Fruit fly (Drosophila melanogaster): ENCODE results near the gene MtnD.

The MtnD gene

dm6 chr3R:20546662-20547620 lies 12.2 kb downstream of the MtnD start:
- no peak for TF ChIP-seq EcR (GFP tag; optimal IDR thresholded peaks at IDR 0.05)
- TF ChIP-seq Dll (optimal IDR thresholded peaks at IDR 0.05), result no peak
- no peak for TF ChIP-seq pan (optimal IDR thresholded peaks at IDR 0.05)
- TF ChIP-seq CG8478 (optimal IDR thresholded peaks at IDR 0.05), result no peak
- TF ChIP-seq usp (GFP tag; optimal IDR thresholded peaks at IDR 0.05), result no peak
- TF ChIP-seq psq (optimal IDR thresholded peaks at IDR 0.05), result no peak

- TF ChIP-seq Dll (optimal IDR thresholded peaks at IDR 0.05) (no peak), usp (GFP tag; optimal IDR thresholded peaks at IDR 0.05) (no peak), pan (optimal IDR thresholded peaks at IDR 0.05) (no peak), psq (optimal IDR thresholded peaks at IDR 0.05) (no peak), CG8478 (optimal IDR thresholded peaks at IDR 0.05) (no peak), EcR (GFP tag; optimal IDR thresholded peaks at IDR 0.05) (no peak)
These were observed 13.0 kb downstream of the MtnD start for dm6 chr3R:20547758-20548157.

- TF ChIP-seq usp (GFP tag; optimal IDR thresholded peaks at IDR 0.05) (no peak), CG8478 (optimal IDR thresholded peaks at IDR 0.05) (no peak), pan (optimal IDR thresholded peaks at IDR 0.05) (no peak), Dll (optimal IDR thresholded peaks at IDR 0.05) (no peak), EcR (GFP tag; optimal IDR thresholded peaks at IDR 0.05) (no peak), psq (optimal IDR thresholded peaks at IDR 0.05) (no peak)
These were observed 13.5 kb downstream of the MtnD start for dm6 chr3R:20548255-20548654.

dm6 chr3R:20549017-20549854 lies 14.5 kb downstream of the MtnD start:
- no peak for TF ChIP-seq EcR (GFP tag; optimal IDR thresholded peaks at IDR 0.05)
- no peak for TF ChIP-seq Dll (optimal IDR thresholded peaks at IDR 0.05)
- no peak for TF ChIP-seq usp (GFP tag; optimal IDR thresholded peaks at IDR 0.05)
- TF ChIP-seq pan (optimal IDR thresholded peaks at IDR 0.05), result no peak
- TF ChIP-seq CG8478 (optimal IDR thresholded peaks at IDR 0.05), result no peak
- TF ChIP-seq psq (optimal IDR thresholded peaks at IDR 0.05), result no peak

dm6 chr3R:20549855-20550603 lies 15.3 kb downstream of the MtnD start:
- TF ChIP-seq CG8478 (optimal IDR thresholded peaks at IDR 0.05), result no peak
- no peak for TF ChIP-seq usp (GFP tag; optimal IDR thresholded peaks at IDR 0.05)
- TF ChIP-seq pan (optimal IDR thresholded peaks at IDR 0.05), result no peak
- TF ChIP-seq EcR (GFP tag; optimal IDR thresholded peaks at IDR 0.05), result no peak
- no peak for TF ChIP-seq Dll (optimal IDR thresholded peaks at IDR 0.05)
- no peak for TF ChIP-seq psq (optimal IDR thresholded peaks at IDR 0.05)

dm6 chr3R:20550632-20551486 lies 16.1 kb downstream of the MtnD start:
- TF ChIP-seq EcR (GFP tag; optimal IDR thresholded peaks at IDR 0.05), result no peak
- no peak for TF ChIP-seq usp (GFP tag; optimal IDR thresholded peaks at IDR 0.05)
- TF ChIP-seq pan (optimal IDR thresholded peaks at IDR 0.05), result no peak
- no peak for TF ChIP-seq psq (optimal IDR thresholded peaks at IDR 0.05)
- TF ChIP-seq Dll (optimal IDR thresholded peaks at IDR 0.05), result no peak
- TF ChIP-seq CG8478 (optimal IDR thresholded peaks at IDR 0.05), result no peak

dm6 chr3R:20551487-20552079 lies 16.8 kb downstream of the MtnD start:
- TF ChIP-seq EcR (GFP tag; optimal IDR thresholded peaks at IDR 0.05) (no peak), pan (optimal IDR thresholded peaks at IDR 0.05) (no peak), CG8478 (optimal IDR thresholded peaks at IDR 0.05) (no peak), usp (GFP tag; optimal IDR thresholded peaks at IDR 0.05) (no peak), psq (optimal IDR thresholded peaks at IDR 0.05) (no peak), Dll (optimal IDR thresholded peaks at IDR 0.05) (no peak)

dm6 chr3R:20552093-20552492 lies 17.3 kb downstream of the MtnD start, which contains the start of gene Stat92E:
Gene Stat92E, minus strand, starts transcription at chr3R:20552311.
- TF ChIP-seq EcR (GFP tag; optimal IDR thresholded peaks at IDR 0.05) (no peak), usp (GFP tag; optimal IDR thresholded peaks at IDR 0.05) (no peak), CG8478 (optimal IDR thresholded peaks at IDR 0.05) (no peak), pan (optimal IDR thresholded peaks at IDR 0.05) (no peak), psq (optimal IDR thresholded peaks at IDR 0.05) (no peak), Dll (optimal IDR thresholded peaks at IDR 0.05) (no peak)

dm6 chr3R:20554300-20554699 lies 19.5 kb downstream of the MtnD start, which contains the start of gene att-ORFB:
Gene att-ORFB, minus strand, starts transcription at chr3R:20554400.
- no peak for TF ChIP-seq psq (optimal IDR thresholded peaks at IDR 0.05)
- no peak for TF ChIP-seq pan (optimal IDR thresholded peaks at IDR 0.05)
- TF ChIP-seq EcR (GFP tag; optimal IDR thresholded peaks at IDR 0.05), result no peak
- TF ChIP-seq CG8478 (optimal IDR thresholded peaks at IDR 0.05), result no peak
- TF ChIP-seq Dll (optimal IDR thresholded peaks at IDR 0.05), result no peak
- TF ChIP-seq usp (GFP tag; optimal IDR thresholded peaks at IDR 0.05), result no peak

- no peak for TF ChIP-seq usp (GFP tag; optimal IDR thresholded peaks at IDR 0.05)
- no peak for TF ChIP-seq CG8478 (optimal IDR thresholded peaks at IDR 0.05)
- no peak for TF ChIP-seq Dll (optimal IDR thresholded peaks at IDR 0.05)
- TF ChIP-seq EcR (GFP tag; optimal IDR thresholded peaks at IDR 0.05), result no peak
- no peak for TF ChIP-seq pan (optimal IDR thresholded peaks at IDR 0.05)
- no peak for TF ChIP-seq psq (optimal IDR thresholded peaks at IDR 0.05)
These were observed 20.3 kb downstream of the MtnD start for dm6 chr3R:20555023-20555422.

All from whole organism.